Fruit fly (Drosophila melanogaster) whole organism, embryonic: ENCODE measurements around the gene Dpm1.

Experiments used
- Atf-2 ChIP-seq: fragments of 200-800 bp; sonication (Bioruptor generic); optimal IDR thresholded peaks from 2 replicates; lab custom pipeline; 2016; ENCODE audit warnings: missing biosample characterization, missing genetic modification characterization
- B-H2 ChIP-seq: fragments of 200-800 bp; sonication (Bioruptor generic); optimal IDR thresholded peaks from 2 replicates; lab custom pipeline; 2018; ENCODE audit warnings: missing biosample characterization, mild to moderate bottlenecking, missing genetic modification characterization
- Bteb2 ChIP-seq: fragments of 200-800 bp; sonication (Bioruptor generic); optimal IDR thresholded peaks from 2 replicates; lab custom pipeline; 2016; ENCODE audit warnings: missing biosample characterization, missing genetic modification characterization
- CG10431 ChIP-seq: fragments of 200-800 bp; sonication (Bioruptor generic); optimal IDR thresholded peaks from 3 replicates; lab custom pipeline; 2018; ENCODE audit warnings: missing biosample characterization, mild to moderate bottlenecking, missing genetic modification characterization
- CG13424 ChIP-seq: fragments of 200-800 bp; sonication (Bioruptor generic); optimal IDR thresholded peaks from 2 replicates; lab custom pipeline; 2019; ENCODE audit warnings: missing biosample characterization, mild to moderate bottlenecking, missing genetic modification characterization, moderate library complexity
- CG14014 ChIP-seq: fragments of 200-800 bp; sonication (Bioruptor generic); IDR thresholded peaks from 2 replicates; pipeline ENCODE4 v1.3.6; 2022; ENCODE audit warnings: missing biosample characterization, missing genetic modification characterization
- CG14965 ChIP-seq: fragments of 200-800 bp; sonication (Bioruptor generic); optimal IDR thresholded peaks from 2 replicates; lab custom pipeline; 2016; ENCODE audit warnings: missing biosample characterization, missing genetic modification characterization, borderline replicate concordance
- CG2678 ChIP-seq: fragments of 200-800 bp; sonication (Bioruptor generic); optimal IDR thresholded peaks from 3 replicates; lab custom pipeline; 2019; ENCODE audit warnings: missing biosample characterization, mild to moderate bottlenecking, missing genetic modification characterization, moderate library complexity
- CG6654 ChIP-seq: fragments of 200-800 bp; sonication (Bioruptor generic); optimal IDR thresholded peaks from 2 replicates; lab custom pipeline; 2017; ENCODE audit warnings: missing biosample characterization, mild to moderate bottlenecking, missing genetic modification characterization
- CG8924 ChIP-seq: fragments of 200-800 bp; optimal IDR thresholded peaks from 3 replicates; lab custom pipeline; 2019; ENCODE audit warnings: missing biosample characterization, mild to moderate bottlenecking, missing genetic modification characterization, moderate library complexity
- D19A ChIP-seq: fragments of 200-800 bp; optimal IDR thresholded peaks from 3 replicates; lab custom pipeline; 2019; ENCODE audit warnings: missing biosample characterization, mild to moderate bottlenecking, missing genetic modification characterization, moderate library complexity
- E2f1 ChIP-seq: fragments of 200-800 bp; sonication (Bioruptor generic); IDR thresholded peaks from 2 replicates; pipeline ENCODE4 v1.3.6; 2022; ENCODE audit warnings: missing biosample characterization, missing genetic modification characterization
- HLH4C ChIP-seq: fragments of 200-800 bp; sonication (Bioruptor generic); IDR thresholded peaks from 3 replicates; pipeline ENCODE4 v1.3.6; 2022; ENCODE audit warnings: missing biosample characterization, missing genetic modification characterization; ENCODE audit not compliant: partially characterized antibody
- Hand ChIP-seq: fragments of 200-800 bp; sonication (Bioruptor generic); optimal IDR thresholded peaks from 2 replicates; lab custom pipeline; 2017; ENCODE audit warnings: mild to moderate bottlenecking, missing biosample characterization, missing genetic modification reagents, missing genetic modification characterization
- Hsf ChIP-seq: fragments of 200-800 bp; sonication (Bioruptor generic); optimal IDR thresholded peaks from 3 replicates; lab custom pipeline; 2016; ENCODE audit warnings: missing biosample characterization, missing genetic modification characterization
- Jarid2 ChIP-seq: fragments of 200-800 bp; sonication (Bioruptor generic); optimal IDR thresholded peaks from 3 replicates; lab custom pipeline; 2017; ENCODE audit warnings: mild to moderate bottlenecking, missing biosample characterization, missing genetic modification reagents, missing genetic modification characterization
- Kr ChIP-seq: fragments of 200-800 bp; sonication (Bioruptor generic); optimal IDR thresholded peaks from 2 replicates; lab custom pipeline; 2017; ENCODE audit warnings: missing biosample characterization, mild to moderate bottlenecking, missing genetic modification characterization
- MBD-R2 ChIP-seq: fragments of 200-800 bp; sonication (Bioruptor generic); IDR thresholded peaks from 2 replicates; pipeline ENCODE4 v1.3.6; 2022; ENCODE audit warnings: missing biosample characterization, missing genetic modification characterization
- Oli ChIP-seq: fragments of 200-800 bp; sonication (Bioruptor generic); optimal IDR thresholded peaks from 2 replicates; lab custom pipeline; 2018; ENCODE audit warnings: missing biosample characterization, mild to moderate bottlenecking, missing genetic modification characterization, moderate library complexity
- PHDP ChIP-seq: fragments of 200-800 bp; sonication (Bioruptor generic); optimal IDR thresholded peaks from 3 replicates; lab custom pipeline; 2018; ENCODE audit warnings: missing biosample characterization, mild to moderate bottlenecking, missing genetic modification characterization, moderate library complexity
- Rx ChIP-seq: fragments of 200-800 bp; sonication (Bioruptor generic); IDR thresholded peaks from 2 replicates; pipeline ENCODE4 v1.3.6; 2022; ENCODE audit warnings: missing biosample characterization, missing genetic modification characterization
- Sox102F ChIP-seq: fragments of 200-800 bp; sonication (Bioruptor generic); optimal IDR thresholded peaks from 2 replicates; lab custom pipeline; 2018; ENCODE audit warnings: missing biosample characterization, mild to moderate bottlenecking, missing genetic modification characterization, moderate library complexity
- Sry-β ChIP-seq: fragments of 200-800 bp; sonication (Bioruptor generic); optimal IDR thresholded peaks from 2 replicates; lab custom pipeline; 2018; ENCODE audit warnings: missing biosample characterization, mild to moderate bottlenecking, missing genetic modification characterization, moderate library complexity
- Sry-δ ChIP-seq: fragments of 200-800 bp; sonication (Bioruptor generic); optimal IDR thresholded peaks from 2 replicates; lab custom pipeline; 2016; ENCODE audit warnings: missing biosample characterization, missing genetic modification characterization
- Stat92E ChIP-seq, 3 experiments: fragments of >200 bp in 2 of 3; fragments of 200-800 bp in 1 of 3; sonication (Bioruptor generic) in 1 of 3; optimal IDR thresholded peaks; 2 replicates each; lab custom pipeline; 2017 to 2019; ENCODE audit warnings: missing biosample characterization in 3 of 3, missing genetic modification characterization in 3 of 3, mild to moderate bottlenecking in 1 of 3, moderate library complexity in 1 of 3
- al ChIP-seq: fragments of 200-800 bp; sonication (Bioruptor generic); IDR thresholded peaks from 2 replicates; pipeline ENCODE4 v1.3.6; 2022; ENCODE audit warnings: missing biosample characterization, missing genetic modification characterization
- ap ChIP-seq: fragments of 200-800 bp; sonication (Bioruptor generic); IDR thresholded peaks from 2 replicates; pipeline ENCODE4 v1.3.6; 2022; ENCODE audit warnings: missing biosample characterization, missing genetic modification characterization
- ara ChIP-seq: fragments of 200-800 bp; sonication (Bioruptor generic); IDR thresholded peaks from 2 replicates; pipeline ENCODE4 v1.3.6; 2022; ENCODE audit warnings: missing biosample characterization, missing genetic modification characterization
- cato ChIP-seq: fragments of 200-800 bp; sonication (Bioruptor generic); optimal IDR thresholded peaks from 2 replicates; lab custom pipeline; 2016; ENCODE audit warnings: missing biosample characterization, missing genetic modification characterization, borderline replicate concordance
- corto ChIP-seq: fragments of 200-800 bp; sonication (Bioruptor generic); optimal IDR thresholded peaks from 2 replicates; lab custom pipeline; 2016; ENCODE audit warnings: missing biosample characterization, mild to moderate bottlenecking, missing genetic modification characterization, moderate library complexity
- crp ChIP-seq, 2 experiments: fragments of 200-800 bp; sonication (Bioruptor generic); optimal IDR thresholded peaks; 2 replicates in 1 of 2; 3 replicates in 1 of 2; lab custom pipeline; 2017; ENCODE audit warnings: missing biosample characterization in 2 of 2, missing genetic modification characterization in 2 of 2, mild to moderate bottlenecking in 1 of 2, moderate library complexity in 1 of 2
- en ChIP-seq: fragments of 200-800 bp; sonication (Bioruptor generic); optimal IDR thresholded peaks from 2 replicates; lab custom pipeline; 2016; ENCODE audit warnings: missing biosample characterization, missing genetic modification characterization
- gcm ChIP-seq: fragments of 200-800 bp; sonication (Bioruptor generic); optimal IDR thresholded peaks from 2 replicates; lab custom pipeline; 2019; ENCODE audit warnings: missing biosample characterization, mild to moderate bottlenecking, missing genetic modification characterization, moderate library complexity
- inv ChIP-seq: fragments of 200-800 bp; sonication (Bioruptor generic); IDR thresholded peaks from 2 replicates; pipeline ENCODE4 v1.3.6; 2022; ENCODE audit warnings: missing biosample characterization, missing genetic modification characterization; ENCODE audit not compliant: partially characterized antibody
- kni ChIP-seq: fragments of 200-800 bp; sonication (Bioruptor generic); optimal IDR thresholded peaks from 3 replicates; lab custom pipeline; 2017; ENCODE audit warnings: mild to moderate bottlenecking, missing biosample characterization, missing genetic modification reagents, missing genetic modification characterization
- lilli ChIP-seq: fragments of 200-800 bp; sonication (Bioruptor generic); optimal IDR thresholded peaks from 3 replicates; lab custom pipeline; 2016; ENCODE audit warnings: missing biosample characterization, missing genetic modification characterization
- maf-S ChIP-seq: fragments of 200-800 bp; sonication (Bioruptor generic); optimal IDR thresholded peaks from 2 replicates; lab custom pipeline; 2016; ENCODE audit warnings: missing biosample characterization, missing genetic modification characterization
- nmo ChIP-seq: fragments of 200-800 bp; sonication (Bioruptor generic); optimal IDR thresholded peaks from 2 replicates; lab custom pipeline; 2018; ENCODE audit warnings: missing biosample characterization, mild to moderate bottlenecking, missing genetic modification characterization, moderate library complexity
- otp ChIP-seq: fragments of 200-800 bp; sonication (Bioruptor generic); IDR thresholded peaks from 3 replicates; pipeline ENCODE4, ENCODE4 v1.3.6; 2022; ENCODE audit warnings: missing biosample characterization, missing genetic modification characterization
- pb ChIP-seq: fragments of 200-800 bp; sonication (Bioruptor generic); optimal IDR thresholded peaks from 3 replicates; lab custom pipeline; 2016; ENCODE audit warnings: missing biosample characterization, missing genetic modification characterization
- pnt ChIP-seq: fragments of 200-800 bp; sonication (Bioruptor generic); optimal IDR thresholded peaks from 3 replicates; lab custom pipeline; 2016; ENCODE audit warnings: missing biosample characterization, missing genetic modification characterization
- ranshi ChIP-seq: fragments of 200-800 bp; sonication (Bioruptor generic); IDR thresholded peaks from 2 replicates; pipeline ENCODE4 v1.3.6; 2022; ENCODE audit warnings: missing biosample characterization, missing genetic modification characterization
- sens ChIP-seq: fragments of 200-800 bp; sonication (Bioruptor generic); peaks from one replicate; lab custom pipeline; 2016; ENCODE audit warnings: missing biosample characterization, missing genetic modification characterization
- sim ChIP-seq: fragments of 200-800 bp; sonication (Bioruptor generic); IDR thresholded peaks from 2 replicates; pipeline ENCODE4 v1.3.6; 2022; ENCODE audit warnings: missing biosample characterization, missing genetic modification characterization
- sna ChIP-seq: fragments of 200-800 bp; sonication (Bioruptor generic); IDR thresholded peaks from 2 replicates; pipeline ENCODE4 v1.3.6; 2022; ENCODE audit warnings: missing biosample characterization, missing genetic modification characterization; ENCODE audit not compliant: partially characterized antibody
- trem ChIP-seq: fragments of 200-800 bp; optimal IDR thresholded peaks from 3 replicates; lab custom pipeline; 2019; ENCODE audit warnings: missing biosample characterization, mild to moderate bottlenecking, missing genetic modification characterization, moderate library complexity
- unc-4 ChIP-seq: fragments of 200-800 bp; sonication (Bioruptor generic); IDR thresholded peaks from 2 replicates; pipeline ENCODE4 v1.3.6; 2022; ENCODE audit warnings: missing biosample characterization, missing genetic modification characterization; ENCODE audit not compliant: partially characterized antibody
- vfl ChIP-seq: fragments of 200-800 bp; sonication (Bioruptor generic); optimal IDR thresholded peaks from 2 replicates; lab custom pipeline; 2016; ENCODE audit warnings: missing biosample characterization, missing genetic modification characterization
- vvl ChIP-seq: fragments of 200-800 bp; sonication (Bioruptor generic); IDR thresholded peaks from 2 replicates; pipeline ENCODE4 v1.3.6; 2022; ENCODE audit warnings: missing biosample characterization, missing genetic modification characterization

Dpm1 gene

DNA sequence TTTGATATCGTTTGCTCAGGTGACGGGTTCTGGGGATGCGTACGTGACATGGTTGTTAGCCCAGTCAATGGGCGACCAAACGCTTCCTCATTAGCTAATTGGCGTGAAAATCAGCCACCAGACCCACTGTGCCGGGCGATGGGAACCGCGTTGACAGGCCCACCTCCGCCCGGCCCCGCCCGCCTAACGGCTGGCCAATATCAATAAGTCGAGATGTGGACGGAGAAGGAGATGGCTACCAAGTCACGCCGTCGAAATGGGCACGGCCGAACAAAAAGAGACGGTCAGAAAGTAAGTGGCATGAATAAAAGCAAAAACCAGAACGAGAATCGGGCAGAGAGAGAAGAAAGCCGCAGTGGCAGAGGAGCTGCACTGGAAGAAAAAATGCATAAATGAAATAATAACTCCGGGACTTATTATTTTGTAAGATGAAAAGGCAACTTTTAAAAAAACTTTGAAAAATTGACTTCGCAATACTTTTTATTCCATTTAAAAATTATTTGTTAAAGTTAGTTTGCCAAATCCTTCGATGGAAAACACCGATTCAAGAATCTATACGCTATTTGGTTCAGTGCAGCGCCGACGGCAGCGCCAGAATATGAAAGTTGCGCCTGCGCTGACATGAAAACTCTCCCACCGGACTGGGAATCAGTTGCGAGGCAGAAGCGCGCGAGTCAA is 11.8 kb upstream of the Dpm1 start, which contains the start of gene CG13082 (continued):
- peak; percentile 41 for TF ChIP-seq Atf-2 (GFP tag; lab: Kevin White, UChicago)
- peak; percentile 56 for TF ChIP-seq trem (tag; lab: Kevin White, UChicago)
- no peak for TF ChIP-seq CG14014 (GFP tag; lab: Robert Waterston, UW)
- 0 out of 2 replicates have a peak, but pooled peaks have one; percentile 6 for TF ChIP-seq ranshi (GFP tag; lab: Robert Waterston, UW)
- TF ChIP-seq Hsf, result peak; percentile 51
- peak; percentile 1 for TF ChIP-seq Sry-β
- TF ChIP-seq Jarid2 (GFP tag; lab: Kevin White, UChicago), result peak; percentile 20
- peak; percentile 93 for TF ChIP-seq sens
- peak; percentile 42 for TF ChIP-seq Sox102F (GFP tag; lab: Kevin White, UChicago)
- peak; percentile 4; the same call in 1 of the 2 replicates for TF ChIP-seq sim (GFP tag; lab: Robert Waterston, UW)
- TF ChIP-seq MBD-R2 (GFP tag; lab: Robert Waterston, UW), result no peak
- TF ChIP-seq D19A, result peak; percentile 62
- peak; percentile 66 for TF ChIP-seq CG2678
- TF ChIP-seq CG10431 (GFP tag; lab: Kevin White, UChicago), result peak; percentile 70
- TF ChIP-seq kni (GFP tag; lab: Kevin White, UChicago), result peak; percentile 73
- no peak for TF ChIP-seq en (GFP tag; lab: Kevin White, UChicago)
- no peak for TF ChIP-seq ap
- peak; percentile 78 for TF ChIP-seq nmo (GFP tag; lab: Kevin White, UChicago)
- TF ChIP-seq CG13424 (tag; lab: Kevin White, UChicago), result peak; percentile 64
- no peak for TF ChIP-seq cato (GFP tag; lab: Kevin White, UChicago)
- TF ChIP-seq otp, result 0 out of 3 replicates have a peak, but pooled peaks have one; percentile 5
- TF ChIP-seq CG8924 (tag; lab: Kevin White, UChicago), result peak; percentile 62
- TF ChIP-seq Kr (GFP tag; lab: Kevin White, UChicago), result no peak
- TF ChIP-seq corto (GFP tag; lab: Kevin White, UChicago), result peak; percentile 35
- no peak for TF ChIP-seq vfl (GFP tag; lab: Kevin White, UChicago)
- peak; percentile 47 for TF ChIP-seq PHDP (tag; lab: Kevin White, UChicago)
- TF ChIP-seq HLH4C, result no peak
- peak; percentile 33 for TF ChIP-seq CG6654
- no peak for TF ChIP-seq crp (GFP tag; optimal IDR thresholded peaks at IDR 0.05; lab: Kevin White, UChicago)
- TF ChIP-seq vvl (GFP tag; lab: Robert Waterston, UW), result peak; percentile 36; the same call in 1 of the 2 replicates
- no peak for TF ChIP-seq E2f1
- no peak for TF ChIP-seq al (GFP tag; lab: Robert Waterston, UW)
- TF ChIP-seq Sry-δ, result no peak
- no peak for TF ChIP-seq Bteb2 (GFP tag; lab: Kevin White, UChicago)
- no peak for TF ChIP-seq pb (GFP tag; lab: Kevin White, UChicago)
- no peak for TF ChIP-seq B-H2 (GFP tag; lab: Kevin White, UChicago)
- no peak for TF ChIP-seq maf-S (GFP tag; lab: Kevin White, UChicago)
- no peak for TF ChIP-seq Rx (GFP tag; lab: Robert Waterston, UW)
- peak; percentile 29 for TF ChIP-seq lilli (GFP tag; lab: Kevin White, UChicago)
- TF ChIP-seq sna (GFP tag; lab: Robert Waterston, UW), result no peak
- no peak for TF ChIP-seq inv (GFP tag; lab: Robert Waterston, UW)
- TF ChIP-seq pnt (GFP tag; lab: Kevin White, UChicago), result peak; percentile 5
- TF ChIP-seq Stat92E (GFP tag; optimal IDR thresholded peaks at IDR 0.05; lab: Kevin White, UChicago), result peak in 1 of 3 experiments; percentile 65
- peak; percentile 51; the same call in 1 of the 2 replicates for TF ChIP-seq ara
- no peak for TF ChIP-seq Hand (GFP tag; lab: Kevin White, UChicago)
- peak; percentile 50 for TF ChIP-seq Oli
- no peak for TF ChIP-seq unc-4 (GFP tag; lab: Robert Waterston, UW)
- TF ChIP-seq CG14965, result no peak
- TF ChIP-seq gcm (GFP tag; lab: Kevin White, UChicago), result peak; percentile 54
